Fruit fly (Drosophila melanogaster) S2 (cell line): ENCODE data around the gene CG5381.

Source experiments
- CG8478 ChIP-seq: fragments of >200 bp; optimal IDR thresholded peaks from 2 replicates; lab custom pipeline; 2018
- CTCF ChIP-seq, 2 experiments: fragments of >200 bp; optimal IDR thresholded peaks; 2 replicates each; lab custom pipeline; 2018

- TF ChIP-seq CTCF (optimal IDR thresholded peaks at IDR 0.05; lab: Kevin White, UChicago) (no peak), CG8478 (lab: Kevin White, UChicago) (no peak)
Observed at dm6 chr2L:10269854-10270253, 53.0 kb downstream of the CG5381 start, which contains the start of gene Mulk.
